Worm (Caenorhabditis elegans) whole organism, midembryonic: ENCODE data around the gene K08D8.1.

ENCODE experiments used
- T22C8.4 ChIP-seq: fragments of 200-800 bp; sonication (Bioruptor generic); IDR thresholded peaks from 2 replicates; pipeline ENCODE4 v1.3.6; 2022; ENCODE audit warnings: missing genetic modification characterization, missing compliant biosample characterization
- cog-1 ChIP-seq: sonication (generic microtip); optimal IDR thresholded peaks from 2 replicates; lab custom pipeline; 2016; ENCODE audit warnings: missing genetic modification characterization, missing compliant biosample characterization
- flt-1 ChIP-seq: fragments of 200-800 bp; sonication (Bioruptor generic); IDR thresholded peaks from 2 replicates; pipeline ENCODE4 v1.3.6; 2022; ENCODE audit warnings: missing genetic modification characterization, missing compliant biosample characterization
- klf-2 ChIP-seq: fragments of 200-800 bp; sonication (Bioruptor generic); conservative IDR thresholded peaks from 2 replicates; pipeline ENCODE4 v1.3.6; 2022; ENCODE audit warnings: missing genetic modification reagents, missing genetic modification characterization, missing compliant biosample characterization
- med-1 ChIP-seq: sonication (generic microtip); optimal IDR thresholded peaks from 2 replicates; lab custom pipeline; 2017; ENCODE audit warnings: missing genetic modification characterization, mild to moderate bottlenecking, missing compliant biosample characterization, antibody characterized with exemption, missing genetic modification reagents; ENCODE audit not compliant: insufficient read depth
- ref-1 ChIP-seq: fragments of 200-800 bp; sonication (Bioruptor generic); conservative IDR thresholded peaks from 2 replicates; pipeline ENCODE4 v1.3.6; 2022; ENCODE audit warnings: missing genetic modification reagents, missing genetic modification characterization, missing compliant biosample characterization
- tab-1 ChIP-seq: fragments of 200-800 bp; sonication (Bioruptor generic); IDR thresholded peaks from 2 replicates; pipeline ENCODE4 v1.3.6; 2022; ENCODE audit warnings: missing genetic modification characterization, missing compliant biosample characterization
- ztf-23 ChIP-seq: fragments of 200-800 bp; sonication (Bioruptor generic); IDR thresholded peaks from 2 replicates; pipeline ENCODE4 v1.3.6; 2022; ENCODE audit warnings: missing genetic modification reagents, missing genetic modification characterization, missing compliant biosample characterization
- ztf-29 ChIP-seq: fragments of 200-800 bp; sonication (Bioruptor generic); IDR thresholded peaks from 2 replicates; pipeline ENCODE4 v1.3.6; 2022; ENCODE audit warnings: missing genetic modification reagents, missing genetic modification characterization, missing compliant biosample characterization

The K08D8.1 gene

ce11 chrIV:12909871-12910270 lies 17.6 kb downstream of the K08D8.1 start, which contains the start of gene K08D8.4:
K08D8.4 (minus strand) TSS chrIV:12909998.
- TF ChIP-seq cog-1 (tag; lab: Kevin White, UChicago), result no peak
- no peak for TF ChIP-seq med-1 (GFP tag; lab: Kevin White, UChicago)
- no peak for TF ChIP-seq T22C8.4 (GFP tag; lab: Robert Waterston, UW)
- no peak for TF ChIP-seq ztf-23 (GFP tag; lab: Robert Waterston, UW)
- TF ChIP-seq flt-1 (GFP tag; lab: Robert Waterston, UW), result no peak
- TF ChIP-seq klf-2 (GFP tag; lab: Robert Waterston, UW), result no peak
- no peak for TF ChIP-seq tab-1 (GFP tag; lab: Robert Waterston, UW)
- TF ChIP-seq ztf-29 (GFP tag; lab: Robert Waterston, UW), result no peak
- no peak for TF ChIP-seq ref-1 (GFP tag; lab: Robert Waterston, UW)

- TF ChIP-seq ztf-23 (GFP tag; lab: Robert Waterston, UW) (no peak), tab-1 (GFP tag; lab: Robert Waterston, UW) (no peak), T22C8.4 (GFP tag; lab: Robert Waterston, UW) (no peak), cog-1 (tag; lab: Kevin White, UChicago) (no peak), flt-1 (GFP tag; lab: Robert Waterston, UW) (no peak), med-1 (GFP tag; lab: Kevin White, UChicago) (no peak)
Observed at ce11 chrIV:12911990-12912389, 19.7 kb downstream of the K08D8.1 start, which contains the start of gene K08D8.5. K08D8.5 (minus strand) TSS chrIV:12912129.

- TF ChIP-seq cog-1 (tag; lab: Kevin White, UChicago), result no peak
- TF ChIP-seq ztf-29 (GFP tag; lab: Robert Waterston, UW), result no peak
- TF ChIP-seq flt-1 (GFP tag; lab: Robert Waterston, UW), result no peak
Observed at ce11 chrIV:12914532-12915019, 22.3 kb downstream of the K08D8.1 start, which contains the start of gene irg-6. irg-6 (minus strand) TSS chrIV:12914969.

ce11 chrIV:12915479-12915878 lies 23.2 kb downstream of the K08D8.1 start, which contains the start of gene srz-15:
srz-15 (plus strand) TSS chrIV:12915779.
- no peak for TF ChIP-seq flt-1 (GFP tag; lab: Robert Waterston, UW)

- TF ChIP-seq tab-1 (GFP tag; lab: Robert Waterston, UW), result no peak
- no peak for TF ChIP-seq ref-1 (GFP tag; lab: Robert Waterston, UW)
- no peak for TF ChIP-seq med-1 (GFP tag; lab: Kevin White, UChicago)
- no peak for TF ChIP-seq ztf-23 (GFP tag; lab: Robert Waterston, UW)
- no peak for TF ChIP-seq flt-1 (GFP tag; lab: Robert Waterston, UW)
- no peak for TF ChIP-seq T22C8.4 (GFP tag; lab: Robert Waterston, UW)
- no peak for TF ChIP-seq klf-2 (GFP tag; lab: Robert Waterston, UW)
- no peak for TF ChIP-seq cog-1 (tag; lab: Kevin White, UChicago)
- no peak for TF ChIP-seq ztf-29 (GFP tag; lab: Robert Waterston, UW)
Observed at ce11 chrIV:12918256-12918655, 26.0 kb downstream of the K08D8.1 start, which contains the start of gene C32H11.3. C32H11.3 (plus strand) TSS chrIV:12918556.

- TF ChIP-seq med-1 (GFP tag; lab: Kevin White, UChicago) (no peak), cog-1 (tag; lab: Kevin White, UChicago) (no peak), ztf-29 (GFP tag; lab: Robert Waterston, UW) (no peak), ref-1 (GFP tag; lab: Robert Waterston, UW) (no peak), ztf-23 (GFP tag; lab: Robert Waterston, UW) (no peak), tab-1 (GFP tag; lab: Robert Waterston, UW) (no peak), klf-2 (GFP tag; lab: Robert Waterston, UW) (no peak), flt-1 (GFP tag; lab: Robert Waterston, UW) (no peak), T22C8.4 (GFP tag; lab: Robert Waterston, UW) (no peak)
Observed at ce11 chrIV:12920553-12920952, 28.3 kb downstream of the K08D8.1 start.

- no peak for TF ChIP-seq med-1 (GFP tag; lab: Kevin White, UChicago)
- TF ChIP-seq klf-2 (GFP tag; lab: Robert Waterston, UW), result no peak
Observed at ce11 chrIV:12921027-12921426, 28.7 kb downstream of the K08D8.1 start, which contains the start of gene C32H11.4. C32H11.4 (plus strand) TSS chrIV:12921264.

- TF ChIP-seq ref-1 (GFP tag; lab: Robert Waterston, UW) (no peak), med-1 (GFP tag; lab: Kevin White, UChicago) (no peak), tab-1 (GFP tag; lab: Robert Waterston, UW) (no peak), ztf-29 (GFP tag; lab: Robert Waterston, UW) (no peak), ztf-23 (GFP tag; lab: Robert Waterston, UW) (no peak), flt-1 (GFP tag; lab: Robert Waterston, UW) (no peak), klf-2 (GFP tag; lab: Robert Waterston, UW) (no peak), cog-1 (tag; lab: Kevin White, UChicago) (no peak), T22C8.4 (GFP tag; lab: Robert Waterston, UW) (no peak)
Observed at ce11 chrIV:12924332-12924731, 32.0 kb downstream of the K08D8.1 start, which contains the start of gene srlf-4. srlf-4 (minus strand) TSS chrIV:12924432.

ce11 chrIV:12926639-12927038 lies 34.3 kb downstream of the K08D8.1 start, which contains the start of gene srlf-5:
srlf-5 (minus strand) TSS chrIV:12926739.
- TF ChIP-seq klf-2 (GFP tag; lab: Robert Waterston, UW), result no peak
- no peak for TF ChIP-seq cog-1 (tag; lab: Kevin White, UChicago)
- no peak for TF ChIP-seq T22C8.4 (GFP tag; lab: Robert Waterston, UW)
- TF ChIP-seq ztf-29 (GFP tag; lab: Robert Waterston, UW), result no peak
- TF ChIP-seq tab-1 (GFP tag; lab: Robert Waterston, UW), result no peak
- no peak for TF ChIP-seq ztf-23 (GFP tag; lab: Robert Waterston, UW)
- no peak for TF ChIP-seq med-1 (GFP tag; lab: Kevin White, UChicago)
- TF ChIP-seq ref-1 (GFP tag; lab: Robert Waterston, UW), result no peak
- no peak for TF ChIP-seq flt-1 (GFP tag; lab: Robert Waterston, UW)
